Worm (Caenorhabditis elegans) whole organism, L2 larva: ENCODE measurements around the gene F46E10.3.

Experiments
- ZK546.5 ChIP-seq: sonication (generic microtip); optimal IDR thresholded peaks from 2 replicates; lab custom pipeline; 2017; ENCODE audit warnings: missing biosample characterization, missing genetic modification characterization
- aly-2 ChIP-seq: fragments of 150-350 bp; optimal IDR thresholded peaks from 2 replicates; lab custom pipeline; 2014; ENCODE audit warnings: missing biosample characterization, missing genetic modification characterization
- elt-3 ChIP-seq: sonication (generic microtip); optimal IDR thresholded peaks from 2 replicates; lab custom pipeline; 2017; ENCODE audit warnings: missing biosample characterization, missing genetic modification characterization
- lin-11 ChIP-seq: fragments of 150-350 bp; sonication (generic microtip); optimal IDR thresholded peaks from 2 replicates; lab custom pipeline; 2014; ENCODE audit warnings: missing biosample characterization, missing genetic modification characterization, inconsistent platforms, mixed read lengths
- lin-13 ChIP-seq: fragments of 150-350 bp; optimal IDR thresholded peaks from 2 replicates; lab custom pipeline; 2014; ENCODE audit warnings: missing biosample characterization, missing genetic modification reagents, missing genetic modification characterization
- lsy-2 ChIP-seq, 2 experiments: fragments of 150-350 bp in 1 of 2; sonication (generic microtip) in 1 of 2; optimal IDR thresholded peaks; 2 replicates each; lab custom pipeline; 2014 to 2017; ENCODE audit warnings: missing biosample characterization in 2 of 2, missing genetic modification characterization in 2 of 2
- mbf-1 ChIP-seq: sonication (generic microtip); optimal IDR thresholded peaks from 2 replicates; lab custom pipeline; 2017; ENCODE audit warnings: missing biosample characterization, missing genetic modification characterization
- nhr-11 ChIP-seq: fragments of 150-350 bp; optimal IDR thresholded peaks from 2 replicates; lab custom pipeline; 2014; ENCODE audit warnings: missing biosample characterization, missing genetic modification characterization
- nhr-12 ChIP-seq: fragments of 150-350 bp; optimal IDR thresholded peaks from 2 replicates; lab custom pipeline; 2014; ENCODE audit warnings: missing biosample characterization, missing genetic modification characterization
- nhr-21 ChIP-seq: fragments of 150-350 bp; optimal IDR thresholded peaks from 2 replicates; lab custom pipeline; 2014; ENCODE audit warnings: missing biosample characterization, missing genetic modification characterization
- nhr-237 ChIP-seq: fragments of 150-350 bp; optimal IDR thresholded peaks from 2 replicates; lab custom pipeline; 2014; ENCODE audit warnings: missing biosample characterization, missing genetic modification characterization
- nhr-25 ChIP-seq: fragments of 150-350 bp; sonication (generic microtip); optimal IDR thresholded peaks from 3 replicates; lab custom pipeline; 2014; ENCODE audit warnings: missing biosample characterization, missing genetic modification characterization
- nhr-77 ChIP-seq: fragments of 150-350 bp; optimal IDR thresholded peaks from 2 replicates; lab custom pipeline; 2014; ENCODE audit warnings: missing biosample characterization, missing genetic modification characterization
- zag-1 ChIP-seq: fragments of 150-350 bp; optimal IDR thresholded peaks from 2 replicates; lab custom pipeline; 2014; ENCODE audit warnings: missing biosample characterization, missing genetic modification characterization

DNA sequence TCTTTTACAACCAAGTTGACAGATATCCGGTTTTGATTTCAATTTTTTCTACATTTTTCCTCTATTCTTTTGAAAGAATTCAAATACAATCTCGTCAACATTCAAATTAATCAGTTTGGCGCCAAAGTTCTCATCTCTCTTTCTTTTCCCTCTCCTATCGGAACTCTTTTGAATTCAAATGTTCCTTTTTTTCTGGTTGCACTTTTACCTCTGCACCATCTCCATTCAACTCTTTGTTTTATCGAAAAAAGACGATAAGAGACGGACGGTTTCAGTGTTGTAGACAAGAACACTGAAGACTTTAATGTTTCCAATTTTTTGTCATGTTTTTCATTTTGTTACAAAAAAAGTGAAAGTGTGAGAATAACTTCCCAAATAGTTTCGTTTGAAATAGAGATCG is 42.1 kb upstream of the F46E10.3 start:
- TF ChIP-seq nhr-12 (tag; lab: Kevin White, UChicago) (no peak), nhr-237 (no peak), lin-13 (GFP tag; lab: Kevin White, UChicago) (no peak), elt-3 (tag; lab: Kevin White, UChicago) (no peak), zag-1 (tag; lab: Kevin White, UChicago) (no peak), nhr-21 (no peak), aly-2 (tag; lab: Kevin White, UChicago) (no peak), nhr-11 (tag; lab: Kevin White, UChicago) (no peak), mbf-1 (tag; lab: Kevin White, UChicago) (no peak), ZK546.5 (tag; lab: Kevin White, UChicago) (no peak), nhr-77 (tag; lab: Kevin White, UChicago) (no peak), lsy-2 (tag; optimal IDR thresholded peaks at IDR 0.05; lab: Kevin White, UChicago) (no peak), nhr-25 (tag; lab: Kevin White, UChicago) (no peak), lin-11 (tag; lab: Kevin White, UChicago) (no peak)
